Fruit fly (Drosophila melanogaster): ENCODE data around the gene CG33268.
"Not testable (repeated sequence)": the region's sequence is repeated elsewhere in the genome, so short reads cannot be mapped to it uniquely, and the experiment has no call there.

Gene CG33268

dm6 chr3L:11601133-11601532 is 10.1 kb upstream of the CG33268 start:
- no peak for TF ChIP-seq OdsH (GFP tag; optimal IDR thresholded peaks at IDR 0.05)

DNA sequence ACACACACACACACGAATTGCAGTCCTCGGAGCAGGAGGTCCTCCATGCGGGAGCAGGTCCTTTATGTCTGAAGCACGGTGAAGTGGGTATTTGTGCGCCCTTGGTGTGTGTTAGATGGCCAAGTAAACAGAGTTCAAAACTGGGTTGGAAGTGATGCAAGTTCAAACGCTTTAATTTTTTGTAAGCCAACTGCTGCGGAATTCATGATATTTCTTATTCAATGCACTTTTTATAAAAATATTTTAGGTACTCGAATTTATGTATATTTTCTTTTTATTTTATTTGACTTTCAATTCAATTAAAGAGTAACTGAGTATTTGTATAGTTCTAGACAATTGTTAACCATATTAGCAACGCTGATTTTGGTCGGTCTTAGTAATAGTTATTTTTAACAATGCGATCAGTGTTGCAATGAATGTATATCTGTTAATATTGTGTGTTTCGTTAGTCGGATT is 9.0 kb upstream of the CG33268 start, which contains the start of the genes CG14137 and CG46394:
Gene CG14137 (minus strand): TSS at position 101 of the 456 bp plus-strand sequence.
Gene CG46394 (plus strand): TSS at position 406 of the 456 bp plus-strand sequence.
- TF ChIP-seq GATAd (GFP tag; optimal IDR thresholded peaks at IDR 0.05) (no peak), Jra (GFP tag; optimal IDR thresholded peaks at IDR 0.05) (no peak), Sp1 (GFP tag; optimal IDR thresholded peaks at IDR 0.05) (no peak), ey (GFP tag; optimal IDR thresholded peaks at IDR 0.05) (no peak), Dfd (GFP tag; optimal IDR thresholded peaks at IDR 0.05) (peak; percentile 84), Vsx2 (GFP tag; optimal IDR thresholded peaks at IDR 0.05; ENCODE audit: partially characterized antibody) (no peak)

dm6 chr3L:11599255-11599654 is 8.2 kb upstream of the CG33268 start:
- TF ChIP-seq Mio (GFP tag; optimal IDR thresholded peaks at IDR 0.05) (no peak), jim (GFP tag; optimal IDR thresholded peaks at IDR 0.05) (no peak), woc (GFP tag; optimal IDR thresholded peaks at IDR 0.05) (no peak), HLH106 (tag; optimal IDR thresholded peaks at IDR 0.05) (peak; percentile 32), pan (optimal IDR thresholded peaks at IDR 0.05) (no peak), Hr83 (GFP tag; optimal IDR thresholded peaks at IDR 0.05; ENCODE audit: poor library complexity, severe bottlenecking) (no peak), sv (GFP tag; optimal IDR thresholded peaks at IDR 0.05) (no peak), rgr (GFP tag; optimal IDR thresholded peaks at IDR 0.05) (peak; percentile 3), foxo (GFP tag; optimal IDR thresholded peaks at IDR 0.05) (peak in 1 of 2 experiments; percentile 32), Sp1 (GFP tag; optimal IDR thresholded peaks at IDR 0.05) (peak; percentile 30), GATAd (GFP tag; optimal IDR thresholded peaks at IDR 0.05) (no peak), h (GFP tag; optimal IDR thresholded peaks at IDR 0.05) (no peak), dl (GFP tag; optimal IDR thresholded peaks at IDR 0.05; ENCODE audit: insufficient read depth in 1 of 2, partially characterized antibody in 2 of 2) (no peak)

DNA sequence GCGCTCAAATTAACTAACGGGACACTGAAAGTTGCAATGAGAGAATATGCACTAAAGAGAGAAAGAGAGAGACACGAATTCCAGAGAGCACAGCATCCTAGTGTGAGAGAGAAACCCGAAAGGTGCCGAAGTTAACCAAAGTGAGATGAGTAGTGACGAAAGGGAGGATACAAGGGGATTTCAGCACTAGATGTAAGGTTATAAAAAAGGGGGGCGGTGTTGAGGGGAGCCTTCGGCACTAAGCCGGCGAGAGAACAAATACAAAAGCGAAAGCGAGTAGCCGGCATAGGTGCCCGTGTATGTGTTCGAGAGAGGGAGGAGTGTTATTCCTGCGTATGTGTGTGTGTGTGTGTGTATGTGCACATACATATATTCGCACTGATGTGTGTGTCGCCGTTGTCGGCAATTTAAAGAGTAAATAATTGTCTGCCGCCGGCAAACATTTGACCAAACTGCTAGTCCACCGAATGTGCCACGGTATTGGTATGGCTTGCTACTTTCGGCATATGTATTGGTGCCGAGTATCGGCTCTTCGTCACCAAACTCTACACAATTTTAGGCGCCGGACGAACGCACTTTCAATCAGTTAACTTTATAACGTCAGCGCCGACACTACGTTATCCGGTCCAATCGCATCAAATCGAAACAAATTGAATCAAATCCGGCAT is 5.7 kb upstream of the CG33268 start, which contains the start of gene CG7368:
Gene CG7368 (plus strand): TSS at position 618 of the 668 bp plus-strand sequence.
- TF ChIP-seq Sp1 (GFP tag; optimal IDR thresholded peaks at IDR 0.05) (no peak), dsf (GFP tag; optimal IDR thresholded peaks at IDR 0.05; ENCODE audit: borderline replicate concordance) (no peak), dl (GFP tag; optimal IDR thresholded peaks at IDR 0.05; ENCODE audit: insufficient read depth in 1 of 2, partially characterized antibody in 2 of 2) (peak in 1 of 2 experiments; percentile 2), sv (GFP tag; optimal IDR thresholded peaks at IDR 0.05) (no peak)

- TF ChIP-seq HLH106 (tag; optimal IDR thresholded peaks at IDR 0.05) (peak; percentile 23), foxo (GFP tag; optimal IDR thresholded peaks at IDR 0.05) (peak in 1 of 2 experiments; percentile 18), h (GFP tag; optimal IDR thresholded peaks at IDR 0.05) (no peak), N (GFP tag; optimal IDR thresholded peaks at IDR 0.05) (no peak), Sp1 (GFP tag; optimal IDR thresholded peaks at IDR 0.05) (peak; percentile 52), pan (optimal IDR thresholded peaks at IDR 0.05) (no peak)
These were observed 2.7 kb upstream of the CG33268 start for dm6 chr3L:11593778-11594177.

dm6 chr3L:11591803-11592202 is 772 bp upstream of the CG33268 start:
- TF ChIP-seq N (GFP tag; optimal IDR thresholded peaks at IDR 0.05) (no peak), dmrt93B (GFP tag; optimal IDR thresholded peaks at IDR 0.05) (no peak), h (GFP tag; optimal IDR thresholded peaks at IDR 0.05) (no peak), Sp1 (GFP tag; optimal IDR thresholded peaks at IDR 0.05) (no peak), dl (GFP tag; optimal IDR thresholded peaks at IDR 0.05; ENCODE audit: insufficient read depth in 1 of 2, partially characterized antibody in 2 of 2) (no peak), Hr78 (GFP tag; optimal IDR thresholded peaks at IDR 0.05) (no peak), OdsH (GFP tag; optimal IDR thresholded peaks at IDR 0.05) (no peak), HLH106 (tag; optimal IDR thresholded peaks at IDR 0.05) (no peak), lola (GFP tag; optimal IDR thresholded peaks at IDR 0.05) (no peak), Myc (optimal IDR thresholded peaks at IDR 0.05) (no peak), Dfd (GFP tag; optimal IDR thresholded peaks at IDR 0.05) (no peak), brk (GFP tag; optimal IDR thresholded peaks at IDR 0.05) (no peak)

DNA sequence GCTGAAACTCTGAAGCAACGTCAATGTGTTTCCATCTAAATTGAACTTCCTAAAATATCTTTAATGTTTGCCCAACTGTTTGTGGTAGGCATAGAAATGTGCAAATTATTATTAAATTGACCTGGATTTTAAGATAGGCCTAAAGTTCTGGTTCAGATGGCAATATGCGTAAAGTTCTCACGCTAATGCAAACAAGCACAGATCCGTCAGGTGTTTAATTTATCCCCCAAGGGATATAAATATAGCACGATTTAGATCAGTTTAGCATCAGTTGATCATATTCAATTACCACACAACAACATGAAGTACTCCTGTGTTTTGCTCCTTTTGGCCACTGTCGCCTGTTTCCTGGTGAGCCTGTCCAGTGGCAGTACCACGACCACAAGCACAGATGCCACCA is 1.6 kb downstream of the CG33268 start, which contains the start of gene CG7377:
Gene CG7377 (plus strand): TSS at position 301 of the 400 bp plus-strand sequence.
- not testable (repeated sequence) for TF ChIP-seq pan (optimal IDR thresholded peaks at IDR 0.05); CrebA (GFP tag; optimal IDR thresholded peaks at IDR 0.05; ENCODE audit: borderline replicate concordance); dl (GFP tag; optimal IDR thresholded peaks at IDR 0.05; ENCODE audit: insufficient read depth in 1 of 2, partially characterized antibody in 2 of 2)

Data from whole organism, wandering third instar larva.